Worm (Caenorhabditis elegans) whole organism, L3 larva: ENCODE data around the gene frpr-1.
A peak's percentile ranks its signal among the peaks of the same experiment; 100 is the strongest.

Experiments
- R02D3.7 ChIP-seq: fragments of 150-350 bp; optimal IDR thresholded peaks from 2 replicates; lab custom pipeline; 2014; ENCODE audit warnings: missing biosample characterization, missing genetic modification characterization
- ceh-16 ChIP-seq: sonication (generic microtip); optimal IDR thresholded peaks from 2 replicates; lab custom pipeline; 2017; ENCODE audit warnings: missing biosample characterization, missing genetic modification characterization
- elt-2 ChIP-seq: sonication (generic microtip); optimal IDR thresholded peaks from 2 replicates; lab custom pipeline; 2016; ENCODE audit warnings: missing genetic modification reagents, mild to moderate bottlenecking, missing genetic modification characterization, missing compliant biosample characterization
- elt-3 ChIP-seq, 3 experiments: fragments of 150-350 bp in 1 of 3; sonication (generic microtip) in 2 of 3; optimal IDR thresholded peaks; 2 replicates in 2 of 3; 4 replicates in 1 of 3; lab custom pipeline; 2014 to 2017; ENCODE audit warnings: missing biosample characterization in 3 of 3, missing genetic modification characterization in 3 of 3
- fkh-10 ChIP-seq: sonication (generic microtip); optimal IDR thresholded peaks from 2 replicates; lab custom pipeline; 2017; ENCODE audit warnings: missing biosample characterization, missing genetic modification reagents, missing genetic modification characterization
- lin-15B ChIP-seq: fragments of 150-350 bp; optimal IDR thresholded peaks from 2 replicates; lab custom pipeline; 2014; ENCODE audit warnings: missing biosample characterization, missing genetic modification characterization
- lsy-12 ChIP-seq: sonication (generic microtip); optimal IDR thresholded peaks from 2 replicates; lab custom pipeline; 2016; ENCODE audit warnings: mild to moderate bottlenecking, missing genetic modification characterization, missing compliant biosample characterization
- nhr-25 ChIP-seq: sonication (generic microtip); optimal IDR thresholded peaks from 2 replicates; lab custom pipeline; 2017; ENCODE audit warnings: missing biosample characterization, missing genetic modification characterization
- nhr-77 ChIP-seq: fragments of 150-350 bp; optimal IDR thresholded peaks from 2 replicates; lab custom pipeline; 2014; ENCODE audit warnings: missing biosample characterization, missing genetic modification characterization
- pha-4 ChIP-seq: fragments of 150-350 bp; optimal IDR thresholded peaks from 2 replicates; lab custom pipeline; 2014; ENCODE audit warnings: missing biosample characterization, missing genetic modification reagents, missing genetic modification characterization
- pqm-1 ChIP-seq: fragments of 150-350 bp; optimal IDR thresholded peaks from 2 replicates; lab custom pipeline; 2017; ENCODE audit warnings: missing biosample characterization, missing genetic modification characterization, inconsistent platforms
- skn-1 ChIP-seq: fragments of 150-350 bp; optimal IDR thresholded peaks from 2 replicates; lab custom pipeline; 2014; ENCODE audit warnings: missing biosample characterization, missing genetic modification characterization
- tbx-2 ChIP-seq: sonication (generic microtip); optimal IDR thresholded peaks from 2 replicates; lab custom pipeline; 2016; ENCODE audit warnings: mild to moderate bottlenecking, missing genetic modification characterization, missing compliant biosample characterization
- zag-1 ChIP-seq: fragments of 150-350 bp; optimal IDR thresholded peaks from 2 replicates; lab custom pipeline; 2014; ENCODE audit warnings: missing biosample characterization, missing genetic modification characterization

Gene frpr-1

ce11 chrX:8083330-8083729 is 46.1 kb downstream of the frpr-1 start:
- TF ChIP-seq elt-2 (tag; lab: Kevin White, UChicago) (peak; percentile 26), elt-3 (tag; optimal IDR thresholded peaks at IDR 0.05; lab: Kevin White, UChicago) (no peak)

ce11 chrX:8082703-8083102 is 46.7 kb downstream of the frpr-1 start:
- no peak for TF ChIP-seq fkh-10 (GFP tag; lab: Kevin White, UChicago)

DNA sequence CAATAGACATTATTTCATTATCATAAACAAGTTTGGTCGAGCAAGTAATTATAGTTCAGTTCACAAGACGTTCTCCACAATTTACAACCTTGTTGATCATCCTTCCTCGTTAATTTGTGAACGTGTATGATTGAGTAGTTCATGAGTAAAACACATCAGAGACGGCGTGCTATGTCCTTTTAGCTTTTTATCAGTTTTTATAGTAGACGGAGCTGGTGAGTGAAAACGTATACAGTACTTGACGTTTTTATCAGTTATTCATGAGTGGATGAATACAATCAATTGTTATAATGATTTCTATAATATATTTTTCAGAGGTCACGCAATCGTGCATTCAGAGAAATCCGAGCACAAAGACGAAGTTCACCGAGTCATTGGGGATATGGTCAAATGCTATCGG is 50.5 kb downstream of the frpr-1 start:
- TF ChIP-seq zag-1 (no peak), tbx-2 (tag; lab: Kevin White, UChicago) (no peak), lin-15B (no peak), pha-4 (peak; percentile 2), lsy-12 (tag; lab: Kevin White, UChicago) (no peak), elt-2 (tag; lab: Kevin White, UChicago) (peak; percentile 54), pqm-1 (tag; lab: Kevin White, UChicago) (peak; percentile 71), skn-1 (tag; lab: Kevin White, UChicago) (no peak), nhr-77 (tag; lab: Kevin White, UChicago) (no peak), ceh-16 (no peak)

DNA sequence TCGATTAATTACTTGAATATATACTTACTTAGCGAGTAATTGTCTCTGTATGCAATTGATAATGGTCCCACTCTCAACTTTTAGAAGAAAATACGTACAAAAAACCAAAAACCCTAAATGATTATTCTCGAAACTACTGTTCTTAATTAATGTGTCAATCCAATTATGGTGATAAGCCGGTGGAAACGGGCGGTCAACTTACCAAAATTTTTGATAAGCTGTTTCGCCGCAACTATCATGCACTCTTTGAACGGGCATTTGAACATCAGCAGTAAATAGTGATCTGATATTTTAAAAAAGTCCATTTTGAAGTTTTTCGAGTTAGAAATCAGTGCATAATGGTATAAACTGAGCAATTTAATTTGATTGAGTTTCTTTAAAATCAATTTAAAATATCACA is 51.1 kb downstream of the frpr-1 start:
- TF ChIP-seq elt-2 (tag; lab: Kevin White, UChicago) = peak; percentile 65
- TF ChIP-seq elt-3 (tag; optimal IDR thresholded peaks at IDR 0.05; lab: Kevin White, UChicago) = no peak

DNA sequence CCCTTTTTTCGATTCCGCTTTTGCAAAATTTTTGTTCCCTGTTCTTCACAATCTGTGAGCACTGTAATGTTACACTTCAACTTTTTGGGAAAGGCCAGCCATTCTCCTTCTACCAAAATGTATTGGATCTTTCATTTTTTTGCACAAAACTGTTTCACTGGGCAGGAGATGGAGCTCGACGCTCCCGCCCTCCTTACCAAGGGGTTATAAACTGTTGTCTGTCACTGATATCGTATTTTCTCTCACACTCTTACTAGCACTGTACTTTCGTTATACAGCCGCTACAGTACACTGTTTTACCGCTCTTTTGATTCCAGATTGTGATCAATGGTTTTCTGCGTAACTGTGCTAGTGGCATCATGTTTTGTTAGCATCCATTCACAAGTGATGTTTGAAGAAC is 51.7 kb downstream of the frpr-1 start, which contains the start of gene C46F2.1:
Gene C46F2.1 (plus strand): TSS at position 301 of the 400 bp plus-strand sequence.
- TF ChIP-seq elt-2 (tag; lab: Kevin White, UChicago) (peak; percentile 33), pqm-1 (tag; lab: Kevin White, UChicago) (peak; percentile 61), R02D3.7 (tag; lab: Kevin White, UChicago) (no peak)
- TF ChIP-seq, all 47 proteins: peak for 2

DNA sequence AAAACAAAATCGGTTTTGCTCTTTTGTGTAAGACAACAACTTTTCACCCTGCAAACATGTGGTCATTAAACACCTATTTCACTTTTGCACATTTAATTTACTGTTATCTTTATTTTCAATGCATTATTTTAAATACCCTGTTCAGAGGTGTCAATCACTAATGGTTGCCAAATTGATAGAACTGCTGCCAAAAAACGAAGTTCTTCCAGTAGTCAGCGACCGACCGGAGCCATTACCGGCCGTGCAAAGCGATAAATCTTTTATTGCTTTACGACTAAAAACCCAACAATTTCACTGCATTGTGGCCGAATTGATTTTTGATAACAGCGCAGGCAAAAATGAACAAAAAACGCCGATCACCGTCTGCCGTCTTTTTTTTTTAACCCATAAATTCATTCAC is 54.9 kb downstream of the frpr-1 start:
- TF ChIP-seq nhr-25 (tag; lab: Kevin White, UChicago) (no peak), elt-2 (tag; lab: Kevin White, UChicago) (peak; percentile 83)
